Fruit fly (Drosophila melanogaster): ENCODE measurements around the gene Traf6.

Gene Traf6

dm6 chrX:8129204-8129997, 27.8 kb downstream of the Traf6 start, which contains the start of gene CG2116 (continued):
- TF ChIP-seq emc (GFP tag; optimal IDR thresholded peaks at IDR 0.05): no peak
- peak; percentile 22 for TF ChIP-seq CG12391 (tag; optimal IDR thresholded peaks at IDR 0.05)
- no peak for TF ChIP-seq ftz-f1 (GFP tag; optimal IDR thresholded peaks at IDR 0.05)
- TF ChIP-seq ind (GFP tag; optimal IDR thresholded peaks at IDR 0.05): no peak
- TF ChIP-seq CG12942 (GFP tag; optimal IDR thresholded peaks at IDR 0.05): no peak
- no peak for TF ChIP-seq CG3726 (GFP tag; IDR thresholded peaks at IDR 0.05)
- no peak for TF ChIP-seq Bteb2 (GFP tag; optimal IDR thresholded peaks at IDR 0.05)
- 0 out of 2 replicates have a peak, but pooled peaks have one; percentile 43 for TF ChIP-seq CG2129 (GFP tag; IDR thresholded peaks at IDR 0.05; ENCODE audit: partially characterized antibody)
- TF ChIP-seq CG11093 (GFP tag; IDR thresholded peaks at IDR 0.05): no peak
- no peak for TF ChIP-seq CG14667 (GFP tag; IDR thresholded peaks at IDR 0.05)
- no peak for TF ChIP-seq D19A (tag; optimal IDR thresholded peaks at IDR 0.05)
- no peak for TF ChIP-seq odd (GFP tag; optimal IDR thresholded peaks at IDR 0.05)
- no peak for TF ChIP-seq Usf (GFP tag; optimal IDR thresholded peaks at IDR 0.05)
- TF ChIP-seq Asciz (GFP tag; optimal IDR thresholded peaks at IDR 0.05): no peak
- TF ChIP-seq CG3847 (GFP tag; IDR thresholded peaks at IDR 0.05): no peak
- 0 out of 3 replicates have a peak, but pooled peaks have one; percentile 16 for TF ChIP-seq CG34422 (GFP tag; IDR thresholded peaks at IDR 0.05)
- no peak for TF ChIP-seq CG13894 (tag; optimal IDR thresholded peaks at IDR 0.05)
- TF ChIP-seq CG12299 (tag; optimal IDR thresholded peaks at IDR 0.05): no peak
- TF ChIP-seq grau (tag; optimal IDR thresholded peaks at IDR 0.05): no peak
- peak; percentile 59; the same call in 2 of the 3 replicates for TF ChIP-seq CG7963 (GFP tag; IDR thresholded peaks at IDR 0.05; ENCODE audit: partially characterized antibody)
- TF ChIP-seq ems (GFP tag; optimal IDR thresholded peaks at IDR 0.05): no peak
- peak; percentile 48 for TF ChIP-seq CG4617 (GFP tag; optimal IDR thresholded peaks at IDR 0.05; ENCODE audit: borderline replicate concordance)
- peak; percentile 73 for TF ChIP-seq amos (GFP tag; IDR thresholded peaks at IDR 0.05; ENCODE audit: partially characterized antibody)
- no peak for TF ChIP-seq CG1792 (GFP tag; optimal IDR thresholded peaks at IDR 0.05)
- no peak for TF ChIP-seq CG4282 (GFP tag; optimal IDR thresholded peaks at IDR 0.05)
- no peak for TF ChIP-seq H2.0 (GFP tag; IDR thresholded peaks at IDR 0.05)
- TF ChIP-seq her (GFP tag; optimal IDR thresholded peaks at IDR 0.05): peak; percentile 85
- peak; percentile 37 for TF ChIP-seq CG9437 (GFP tag; optimal IDR thresholded peaks at IDR 0.05)
- peak; percentile 49 for TF ChIP-seq CG1603 (tag; optimal IDR thresholded peaks at IDR 0.05)
- no peak for TF ChIP-seq Side (GFP tag; optimal IDR thresholded peaks at IDR 0.05)
- TF ChIP-seq gce (GFP tag; IDR thresholded peaks at IDR 0.05): no peak
- no peak for TF ChIP-seq mam (GFP tag; optimal IDR thresholded peaks at IDR 0.05)
- TF ChIP-seq grn (GFP tag; optimal IDR thresholded peaks at IDR 0.05): no peak
- TF ChIP-seq Fer2 (tag; optimal IDR thresholded peaks at IDR 0.05): no peak
- TF ChIP-seq Doc2 (GFP tag; IDR thresholded peaks at IDR 0.05): no peak
- TF ChIP-seq CG32772 (GFP tag; IDR thresholded peaks at IDR 0.05): no peak
- no peak for TF ChIP-seq seq (GFP tag; IDR thresholded peaks at IDR 0.05)
- TF ChIP-seq Camta (GFP tag; optimal IDR thresholded peaks at IDR 0.05): no peak
- peak; percentile 70 for TF ChIP-seq Ets65A (GFP tag)
- TF ChIP-seq fd102C (GFP tag; optimal IDR thresholded peaks at IDR 0.05): no peak
- no peak for TF ChIP-seq CG10654 (GFP tag; optimal IDR thresholded peaks at IDR 0.05)
- no peak for TF ChIP-seq gsb-n (tag; optimal IDR thresholded peaks at IDR 0.05)
- peak; percentile 57; the same call in 1 of the 2 replicates for TF ChIP-seq ssp (GFP tag; IDR thresholded peaks at IDR 0.05)
- no peak for TF ChIP-seq CG1832 (GFP tag; optimal IDR thresholded peaks at IDR 0.05)
- TF ChIP-seq CG8478 (optimal IDR thresholded peaks at IDR 0.05): no peak
- no peak for TF ChIP-seq CG6654 (GFP tag; optimal IDR thresholded peaks at IDR 0.05)
- TF ChIP-seq Scr (GFP tag; IDR thresholded peaks at IDR 0.05; ENCODE audit: partially characterized antibody): peak; percentile 79
- peak; percentile 48; the same call in 2 of the 3 replicates for TF ChIP-seq row (GFP tag; IDR thresholded peaks at IDR 0.05)
- peak; percentile 53; the same call in 2 of the 3 replicates for TF ChIP-seq CG34224 (GFP tag; IDR thresholded peaks at IDR 0.05; ENCODE audit: partially characterized antibody)
- peak; percentile 72 for TF ChIP-seq CG13287 (GFP tag; IDR thresholded peaks at IDR 0.05; ENCODE audit: partially characterized antibody)

Data from whole organism, embryonic.